Worm (Caenorhabditis elegans) whole organism, midembryonic: ENCODE measurements around the gene F46H5.7.

Experiments
- T22C8.4 ChIP-seq: fragments of 200-800 bp; sonication (Bioruptor generic); IDR thresholded peaks from 2 replicates; pipeline ENCODE4 v1.3.6; 2022; ENCODE audit warnings: missing genetic modification characterization, missing compliant biosample characterization
- cog-1 ChIP-seq: sonication (generic microtip); optimal IDR thresholded peaks from 2 replicates; lab custom pipeline; 2016; ENCODE audit warnings: missing genetic modification characterization, missing compliant biosample characterization
- flt-1 ChIP-seq: fragments of 200-800 bp; sonication (Bioruptor generic); IDR thresholded peaks from 2 replicates; pipeline ENCODE4 v1.3.6; 2022; ENCODE audit warnings: missing genetic modification characterization, missing compliant biosample characterization
- klf-2 ChIP-seq: fragments of 200-800 bp; sonication (Bioruptor generic); conservative IDR thresholded peaks from 2 replicates; pipeline ENCODE4 v1.3.6; 2022; ENCODE audit warnings: missing genetic modification reagents, missing genetic modification characterization, missing compliant biosample characterization
- med-1 ChIP-seq: sonication (generic microtip); optimal IDR thresholded peaks from 2 replicates; lab custom pipeline; 2017; ENCODE audit warnings: missing genetic modification characterization, mild to moderate bottlenecking, missing compliant biosample characterization, antibody characterized with exemption, missing genetic modification reagents; ENCODE audit not compliant: insufficient read depth
- ref-1 ChIP-seq: fragments of 200-800 bp; sonication (Bioruptor generic); conservative IDR thresholded peaks from 2 replicates; pipeline ENCODE4 v1.3.6; 2022; ENCODE audit warnings: missing genetic modification reagents, missing genetic modification characterization, missing compliant biosample characterization
- tab-1 ChIP-seq: fragments of 200-800 bp; sonication (Bioruptor generic); IDR thresholded peaks from 2 replicates; pipeline ENCODE4 v1.3.6; 2022; ENCODE audit warnings: missing genetic modification characterization, missing compliant biosample characterization
- ztf-23 ChIP-seq: fragments of 200-800 bp; sonication (Bioruptor generic); IDR thresholded peaks from 2 replicates; pipeline ENCODE4 v1.3.6; 2022; ENCODE audit warnings: missing genetic modification reagents, missing genetic modification characterization, missing compliant biosample characterization
- ztf-29 ChIP-seq: fragments of 200-800 bp; sonication (Bioruptor generic); IDR thresholded peaks from 2 replicates; pipeline ENCODE4 v1.3.6; 2022; ENCODE audit warnings: missing genetic modification reagents, missing genetic modification characterization, missing compliant biosample characterization

Gene F46H5.7

ce11 chrX:7244756-7245155 is 2.0 kb upstream of the F46H5.7 start:
- no peak for TF ChIP-seq tab-1 (GFP tag; lab: Robert Waterston, UW)
- no peak for TF ChIP-seq cog-1 (tag; lab: Kevin White, UChicago)
- no peak for TF ChIP-seq ztf-23 (GFP tag; lab: Robert Waterston, UW)
- TF ChIP-seq ref-1 = no peak
- TF ChIP-seq med-1 = no peak
- no peak for TF ChIP-seq T22C8.4 (GFP tag; lab: Robert Waterston, UW)
- TF ChIP-seq flt-1 (GFP tag; lab: Robert Waterston, UW) = no peak

- no peak for TF ChIP-seq cog-1 (tag; lab: Kevin White, UChicago)
- TF ChIP-seq ztf-23 (GFP tag; lab: Robert Waterston, UW) = no peak
- no peak for TF ChIP-seq tab-1 (GFP tag; lab: Robert Waterston, UW)
- TF ChIP-seq ztf-29 (GFP tag; lab: Robert Waterston, UW) = no peak
- TF ChIP-seq flt-1 (GFP tag; lab: Robert Waterston, UW) = no peak
- TF ChIP-seq T22C8.4 (GFP tag; lab: Robert Waterston, UW) = no peak
- no peak for TF ChIP-seq klf-2 (GFP tag; lab: Robert Waterston, UW)
- no peak for TF ChIP-seq med-1
- TF ChIP-seq ref-1 = no peak
Measured at ce11 chrX:7242119-7242518, 664 bp downstream of the F46H5.7 start.

DNA sequence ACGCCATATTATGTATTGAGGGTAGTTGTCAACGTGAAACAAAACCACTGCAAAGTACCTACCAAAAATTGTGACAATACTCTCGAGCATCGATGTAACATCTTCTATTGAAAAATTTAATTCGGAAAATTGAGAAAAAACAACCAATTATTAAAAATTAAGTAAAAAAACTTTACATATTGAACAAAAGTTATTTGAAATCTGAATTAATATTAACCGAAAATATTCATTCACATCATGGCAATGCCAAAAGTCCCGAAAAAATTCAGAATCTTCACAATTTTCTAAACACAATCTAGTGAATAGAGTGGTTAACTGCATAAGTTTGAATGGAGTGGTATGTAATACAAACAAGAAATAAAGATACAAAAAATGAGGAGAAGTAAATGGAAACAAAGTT is 4.2 kb downstream of the F46H5.7 start, which contains the start of gene F46H5.3:
Gene F46H5.3, minus strand, starts transcription at position 101 of the 400 bp plus-strand sequence.
- TF ChIP-seq klf-2 (GFP tag; lab: Robert Waterston, UW) (no peak), cog-1 (tag; lab: Kevin White, UChicago) (no peak), flt-1 (GFP tag; lab: Robert Waterston, UW) (no peak)

ce11 chrX:7236717-7237116 is 6.1 kb downstream of the F46H5.7 start:
- TF ChIP-seq cog-1 (tag; lab: Kevin White, UChicago) (no peak), tab-1 (GFP tag; lab: Robert Waterston, UW) (no peak)

- TF ChIP-seq flt-1 (GFP tag; lab: Robert Waterston, UW) (no peak), tab-1 (GFP tag; lab: Robert Waterston, UW) (no peak), klf-2 (GFP tag; lab: Robert Waterston, UW) (no peak), ztf-23 (GFP tag; lab: Robert Waterston, UW) (no peak), med-1 (no peak), ref-1 (no peak), cog-1 (tag; lab: Kevin White, UChicago) (no peak), T22C8.4 (GFP tag; lab: Robert Waterston, UW) (no peak), ztf-29 (GFP tag; lab: Robert Waterston, UW) (no peak)
Measured at ce11 chrX:7234723-7235203, 8.0 kb downstream of the F46H5.7 start.

- TF ChIP-seq cog-1 (tag; lab: Kevin White, UChicago) (no peak), T22C8.4 (GFP tag; lab: Robert Waterston, UW) (no peak), ref-1 (no peak), tab-1 (GFP tag; lab: Robert Waterston, UW) (no peak), flt-1 (GFP tag; lab: Robert Waterston, UW) (no peak), ztf-29 (GFP tag; lab: Robert Waterston, UW) (no peak), klf-2 (GFP tag; lab: Robert Waterston, UW) (no peak), ztf-23 (GFP tag; lab: Robert Waterston, UW) (no peak), med-1 (no peak)
Measured at ce11 chrX:7234074-7234453, 8.7 kb downstream of the F46H5.7 start.

DNA sequence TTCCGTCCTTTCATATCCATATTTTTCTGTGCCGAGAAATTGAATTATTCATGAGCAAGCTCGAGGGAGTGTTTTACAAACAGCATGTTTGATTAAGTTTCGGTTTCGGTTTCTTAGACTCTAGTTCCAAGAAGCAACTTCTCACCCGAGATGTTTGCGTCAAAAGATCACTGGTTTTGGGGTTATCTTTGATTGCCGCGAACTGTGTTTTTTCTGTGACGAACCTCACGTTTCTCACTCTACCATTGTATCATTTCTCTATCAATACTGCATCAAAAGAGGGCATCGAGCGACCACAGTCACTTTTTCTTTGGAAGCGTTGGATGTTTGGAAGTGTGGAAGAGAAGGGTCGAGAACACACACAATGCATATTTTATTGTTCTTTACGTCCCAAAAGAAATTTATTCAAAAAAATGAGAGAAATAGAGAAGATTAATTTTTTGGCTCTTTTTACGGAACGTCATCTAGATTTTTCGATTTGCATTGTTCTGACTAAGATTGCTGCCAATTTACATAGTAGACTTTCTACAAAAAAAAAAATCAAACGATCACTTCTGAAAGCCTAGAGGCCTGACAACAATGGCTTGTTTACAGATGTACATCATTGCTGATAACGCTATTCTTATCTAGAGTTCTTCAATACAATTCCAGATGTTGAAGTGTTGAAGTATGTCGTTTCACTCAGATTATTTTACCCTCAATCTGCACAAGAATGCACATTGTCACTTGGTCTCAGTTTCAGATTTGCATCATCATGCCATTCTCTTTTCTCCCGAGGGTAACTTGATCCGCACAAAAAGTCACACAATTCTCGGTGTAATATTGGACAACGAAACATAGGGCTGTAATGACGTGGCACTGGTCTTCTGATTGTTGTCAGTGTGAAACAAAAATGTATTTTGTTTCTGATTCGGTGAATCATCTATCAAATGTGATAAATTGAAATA is 9.4 kb downstream of the F46H5.7 start:
- TF ChIP-seq tab-1 (GFP tag; lab: Robert Waterston, UW) (no peak), ztf-23 (GFP tag; lab: Robert Waterston, UW) (no peak), med-1 (no peak), flt-1 (GFP tag; lab: Robert Waterston, UW) (no peak), klf-2 (GFP tag; lab: Robert Waterston, UW) (no peak), ztf-29 (GFP tag; lab: Robert Waterston, UW) (no peak), T22C8.4 (GFP tag; lab: Robert Waterston, UW) (no peak), cog-1 (tag; lab: Kevin White, UChicago) (no peak), ref-1 (no peak)

DNA sequence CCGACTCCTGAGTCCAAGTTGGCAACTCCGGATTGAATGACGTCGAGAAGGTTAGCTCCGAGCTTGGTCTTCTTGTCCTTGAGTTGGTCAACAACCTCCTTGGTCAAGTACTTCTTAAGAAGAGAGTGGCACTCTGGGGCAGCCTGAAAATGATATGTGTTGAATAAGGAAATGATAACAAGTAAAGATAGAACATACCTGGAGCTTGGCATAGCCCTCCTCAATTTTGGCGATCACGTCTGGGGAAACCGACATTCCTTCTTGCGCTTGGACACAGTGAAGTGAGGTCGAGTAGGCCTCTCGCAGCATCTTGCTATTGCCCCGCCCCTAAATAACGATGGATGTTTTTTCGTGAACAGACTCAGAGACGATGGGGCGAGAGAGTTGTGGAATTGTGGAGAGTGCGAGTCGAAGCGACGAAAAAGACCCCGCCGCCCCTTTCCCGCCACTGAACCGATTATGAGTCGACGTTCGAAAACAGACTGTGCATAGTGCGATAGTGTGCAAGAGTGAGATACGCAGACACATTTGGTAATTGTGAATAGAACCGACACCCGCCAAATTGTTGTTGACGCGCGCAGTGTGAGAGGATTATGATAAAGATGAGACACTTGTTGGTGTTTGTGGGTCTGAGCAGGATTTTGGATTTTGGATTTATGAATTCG is 10.5 kb downstream of the F46H5.7 start:
- TF ChIP-seq cog-1 (tag; lab: Kevin White, UChicago) (peak; percentile 86), flt-1 (GFP tag; lab: Robert Waterston, UW) (no peak), ztf-29 (GFP tag; lab: Robert Waterston, UW) (no peak), tab-1 (GFP tag; lab: Robert Waterston, UW) (no peak), T22C8.4 (GFP tag; lab: Robert Waterston, UW) (no peak), ztf-23 (GFP tag; lab: Robert Waterston, UW) (no peak)

ce11 chrX:7230877-7231276 is 11.9 kb downstream of the F46H5.7 start:
- TF ChIP-seq tab-1 (GFP tag; lab: Robert Waterston, UW) (no peak), flt-1 (GFP tag; lab: Robert Waterston, UW) (0 out of 2 replicates have a peak, but pooled peaks have one; percentile 23)
